Fruit fly (Drosophila melanogaster) whole organism, embryonic: ENCODE results near the gene Jhbp12.

ENCODE experiments used
- ATbp ChIP-seq: fragments of 200-800 bp; sonication (Bioruptor generic); optimal IDR thresholded peaks from 2 replicates; lab custom pipeline; 2017; ENCODE audit warnings: missing biosample characterization, mild to moderate bottlenecking, missing genetic modification characterization, missing genetic modification reagents
- Ada2b ChIP-seq: fragments of 200-800 bp; sonication (Bioruptor generic); IDR thresholded peaks from 2 replicates; pipeline ENCODE4 v1.3.6; 2022; ENCODE audit warnings: missing biosample characterization, missing genetic modification characterization
- BtbVII ChIP-seq: fragments of 200-800 bp; sonication (Bioruptor generic); optimal IDR thresholded peaks from 3 replicates; lab custom pipeline; 2017; ENCODE audit warnings: missing biosample characterization, mild to moderate bottlenecking, missing genetic modification characterization
- CG11398 ChIP-seq: fragments of 200-800 bp; sonication (Bioruptor generic); optimal IDR thresholded peaks from 2 replicates; lab custom pipeline; 2016; ENCODE audit warnings: missing biosample characterization, missing genetic modification characterization
- CG11696 ChIP-seq: fragments of 200-800 bp; sonication (Bioruptor generic); IDR thresholded peaks from 2 replicates; pipeline ENCODE4 v1.3.6; 2022; ENCODE audit warnings: missing biosample characterization, missing genetic modification characterization
- CG12219 ChIP-seq: fragments of 200-800 bp; sonication (Bioruptor generic); optimal IDR thresholded peaks from 3 replicates; lab custom pipeline; 2018; ENCODE audit warnings: missing biosample characterization, mild to moderate bottlenecking, missing genetic modification characterization
- CG12236 ChIP-seq: fragments of 200-800 bp; sonication (Bioruptor generic); optimal IDR thresholded peaks from 2 replicates; lab custom pipeline; 2016; ENCODE audit warnings: missing biosample characterization, missing genetic modification characterization
- CG1529 ChIP-seq: fragments of 200-800 bp; sonication (Bioruptor generic); optimal IDR thresholded peaks from 3 replicates; lab custom pipeline; 2018; ENCODE audit warnings: missing biosample characterization, missing genetic modification characterization
- CG17328 ChIP-seq: fragments of 200-800 bp; sonication (Bioruptor generic); IDR thresholded peaks from 2 replicates; pipeline ENCODE4 v1.3.6; 2022; ENCODE audit warnings: missing biosample characterization, missing genetic modification characterization
- CG17912 ChIP-seq: fragments of 200-800 bp; sonication (Bioruptor generic); optimal IDR thresholded peaks from 2 replicates; lab custom pipeline; 2018; ENCODE audit warnings: missing biosample characterization, mild to moderate bottlenecking, missing genetic modification characterization
- CG4424 ChIP-seq: fragments of 200-800 bp; sonication (Bioruptor generic); optimal IDR thresholded peaks from 3 replicates; lab custom pipeline; 2016; ENCODE audit warnings: missing biosample characterization, missing genetic modification characterization
- CG4730 ChIP-seq: fragments of 200-800 bp; sonication (Bioruptor generic); IDR thresholded peaks from 2 replicates; pipeline ENCODE4 v1.3.6; 2022; ENCODE audit warnings: missing biosample characterization, missing genetic modification characterization
- CG6175 ChIP-seq: fragments of 200-800 bp; sonication (Bioruptor generic); IDR thresholded peaks from 3 replicates; pipeline ENCODE4 v1.3.6; 2022; ENCODE audit warnings: missing biosample characterization, missing genetic modification characterization
- CG6765 ChIP-seq: fragments of 200-800 bp; sonication (Bioruptor generic); optimal IDR thresholded peaks from 3 replicates; lab custom pipeline; 2017; ENCODE audit warnings: missing biosample characterization, mild to moderate bottlenecking, missing genetic modification characterization
- CG8388 ChIP-seq: fragments of 200-800 bp; sonication (Bioruptor generic); optimal IDR thresholded peaks from 2 replicates; lab custom pipeline; 2019; ENCODE audit warnings: missing biosample characterization, mild to moderate bottlenecking, missing genetic modification characterization, moderate library complexity
- Camta ChIP-seq: fragments of 200-800 bp; sonication (Bioruptor generic); optimal IDR thresholded peaks from 2 replicates; lab custom pipeline; 2016; ENCODE audit warnings: missing biosample characterization, missing genetic modification characterization
- Chrac-16 ChIP-seq: fragments of 200-800 bp; sonication (Bioruptor generic); optimal IDR thresholded peaks from 3 replicates; lab custom pipeline; 2016; ENCODE audit warnings: missing biosample characterization, missing genetic modification characterization
- D ChIP-seq, 2 experiments: fragments of 200-800 bp in 1 of 2; fragments of >200 bp in 1 of 2; sonication (Bioruptor generic) in 1 of 2; optimal IDR thresholded peaks; 2 replicates in 1 of 2; 3 replicates in 1 of 2; lab custom pipeline; 2017; ENCODE audit warnings: mild to moderate bottlenecking in 1 of 2, missing biosample characterization in 1 of 2, missing genetic modification characterization in 1 of 2, missing genetic modification reagents in 1 of 2
- Dll ChIP-seq: fragments of 200-800 bp; sonication (Bioruptor generic); IDR thresholded peaks from 4 replicates; pipeline ENCODE4 v1.3.6; 2022; ENCODE audit warnings: missing biosample characterization, missing genetic modification characterization; ENCODE audit not compliant: partially characterized antibody
- Dp ChIP-seq: fragments of 200-800 bp; sonication (Bioruptor generic); optimal IDR thresholded peaks from 2 replicates; lab custom pipeline; 2018; ENCODE audit warnings: missing biosample characterization, mild to moderate bottlenecking, missing genetic modification characterization, moderate library complexity
- Elba2 ChIP-seq: fragments of 200-800 bp; sonication (Bioruptor generic); optimal IDR thresholded peaks from 3 replicates; lab custom pipeline; 2016; ENCODE audit warnings: missing biosample characterization, missing genetic modification characterization
- Hr3 ChIP-seq: fragments of 200-800 bp; sonication (Bioruptor generic); optimal IDR thresholded peaks from 3 replicates; lab custom pipeline; 2016; ENCODE audit warnings: missing biosample characterization, missing genetic modification characterization
- Hr39 ChIP-seq: fragments of >200 bp; optimal IDR thresholded peaks from 2 replicates; lab custom pipeline; 2017
- Lim3 ChIP-seq: fragments of 200-800 bp; sonication (Bioruptor generic); IDR thresholded peaks from 2 replicates; pipeline ENCODE4 v1.3.6; 2022; ENCODE audit warnings: missing biosample characterization, missing genetic modification characterization
- MTF-1 ChIP-seq: fragments of 200-800 bp; sonication (Bioruptor generic); optimal IDR thresholded peaks from 2 replicates; lab custom pipeline; 2018; ENCODE audit warnings: missing biosample characterization, mild to moderate bottlenecking, missing genetic modification characterization, borderline replicate concordance
- Mrtf ChIP-seq: fragments of 200-800 bp; sonication (Bioruptor generic); IDR thresholded peaks from 3 replicates; pipeline ENCODE4 v1.3.6; 2022; ENCODE audit warnings: missing biosample characterization, missing genetic modification characterization
- NK7.1 ChIP-seq: fragments of 200-800 bp; sonication (Bioruptor generic); optimal IDR thresholded peaks from 3 replicates; lab custom pipeline; 2016; ENCODE audit warnings: missing biosample characterization, missing genetic modification characterization
- Poxn ChIP-seq: fragments of 200-800 bp; sonication (Bioruptor generic); IDR thresholded peaks from 2 replicates; pipeline ENCODE4 v1.3.6; 2022; ENCODE audit warnings: missing biosample characterization, missing genetic modification characterization
- Rfx ChIP-seq: fragments of 200-800 bp; sonication (Bioruptor generic); IDR thresholded peaks from 2 replicates; pipeline ENCODE4 v1.3.6; 2022; ENCODE audit warnings: missing biosample characterization, missing genetic modification characterization
- Trl ChIP-seq, 3 experiments: fragments of >200 bp in 2 of 3; fragments of 200-800 bp in 1 of 3; sonication (Bioruptor generic) in 1 of 3; optimal IDR thresholded peaks; 2 replicates in 1 of 3; 3 replicates in 2 of 3; lab custom pipeline; 2016 to 2017; ENCODE audit warnings: missing biosample characterization in 1 of 3, missing genetic modification characterization in 1 of 3
- Xrp1 ChIP-seq: fragments of 200-800 bp; sonication (Bioruptor generic); IDR thresholded peaks from 2 replicates; pipeline ENCODE4 v1.3.6; 2022; ENCODE audit warnings: missing biosample characterization, missing genetic modification characterization
- abd-A ChIP-seq: fragments of 200-800 bp; sonication (Bioruptor generic); optimal IDR thresholded peaks from 3 replicates; lab custom pipeline; 2019; ENCODE audit warnings: missing biosample characterization, mild to moderate bottlenecking, missing genetic modification characterization, moderate library complexity
- ato ChIP-seq: fragments of 200-800 bp; sonication (Bioruptor generic); IDR thresholded peaks from 2 replicates; pipeline ENCODE4 v1.3.6; 2022; ENCODE audit warnings: missing biosample characterization, missing genetic modification characterization; ENCODE audit not compliant: partially characterized antibody
- bbx ChIP-seq: fragments of 200-800 bp; sonication (Bioruptor generic); IDR thresholded peaks from 2 replicates; pipeline ENCODE4 v1.3.6; 2022; ENCODE audit warnings: missing biosample characterization, missing genetic modification characterization; ENCODE audit not compliant: partially characterized antibody
- bowl ChIP-seq: fragments of 200-800 bp; sonication (Bioruptor generic); IDR thresholded peaks from 2 replicates; pipeline ENCODE4 v1.3.6; 2022; ENCODE audit warnings: missing biosample characterization, missing genetic modification characterization
- chn ChIP-seq: fragments of 200-800 bp; sonication (Bioruptor generic); optimal IDR thresholded peaks from 2 replicates; lab custom pipeline; 2016; ENCODE audit warnings: missing biosample characterization, missing genetic modification characterization
- ci ChIP-seq: fragments of 200-800 bp; sonication (Bioruptor generic); IDR thresholded peaks from 3 replicates; pipeline ENCODE4 v1.3.6; 2022; ENCODE audit warnings: missing biosample characterization, missing genetic modification characterization
- dpn ChIP-seq, 2 experiments: fragments of 200-800 bp; sonication (Bioruptor generic); optimal IDR thresholded peaks; 3 replicates each; lab custom pipeline; 2016; ENCODE audit warnings: missing biosample characterization in 2 of 2, missing genetic modification characterization in 2 of 2
- eyg ChIP-seq: fragments of 200-800 bp; sonication (Bioruptor generic); optimal IDR thresholded peaks from 3 replicates; lab custom pipeline; 2016; ENCODE audit warnings: missing biosample characterization, missing genetic modification characterization
- fru ChIP-seq: fragments of >200 bp; optimal IDR thresholded peaks from 2 replicates; lab custom pipeline; 2017
- her ChIP-seq: fragments of 200-800 bp; sonication (Bioruptor generic); optimal IDR thresholded peaks from 2 replicates; lab custom pipeline; 2016; ENCODE audit warnings: missing biosample characterization, missing genetic modification characterization
- jumu ChIP-seq: fragments of 200-800 bp; sonication (Bioruptor generic); optimal IDR thresholded peaks from 3 replicates; lab custom pipeline; 2016; ENCODE audit warnings: missing biosample characterization, missing genetic modification characterization
- ken ChIP-seq: fragments of 200-800 bp; sonication (Bioruptor generic); IDR thresholded peaks from 3 replicates; pipeline ENCODE4 v1.3.6; 2022; ENCODE audit warnings: missing biosample characterization, missing genetic modification characterization
- lov ChIP-seq, 2 experiments: fragments of 200-800 bp in 1 of 2; fragments of >200 bp in 1 of 2; sonication (Bioruptor generic) in 1 of 2; IDR thresholded peaks in 1 of 2; optimal IDR thresholded peaks in 1 of 2; 2 replicates in 1 of 2; 3 replicates in 1 of 2; pipeline versions ENCODE4 v1.3.6 to Lab custom; 2017 to 2022; ENCODE audit warnings: missing biosample characterization in 1 of 2, missing genetic modification characterization in 1 of 2
- schlank ChIP-seq: fragments of 200-800 bp; sonication (Bioruptor generic); optimal IDR thresholded peaks from 2 replicates; lab custom pipeline; 2018; ENCODE audit warnings: missing biosample characterization, mild to moderate bottlenecking, missing genetic modification characterization
- sens ChIP-seq: fragments of 200-800 bp; sonication (Bioruptor generic); peaks from one replicate; lab custom pipeline; 2016; ENCODE audit warnings: missing biosample characterization, missing genetic modification characterization
- unpg ChIP-seq: fragments of 200-800 bp; sonication (Bioruptor generic); optimal IDR thresholded peaks from 3 replicates; lab custom pipeline; 2018; ENCODE audit warnings: missing biosample characterization, mild to moderate bottlenecking, missing genetic modification characterization, moderate library complexity
- vfl ChIP-seq: fragments of 200-800 bp; sonication (Bioruptor generic); optimal IDR thresholded peaks from 2 replicates; lab custom pipeline; 2016; ENCODE audit warnings: missing biosample characterization, missing genetic modification characterization
- zen ChIP-seq: fragments of 200-800 bp; sonication (Bioruptor generic); optimal IDR thresholded peaks from 3 replicates; lab custom pipeline; 2018; ENCODE audit warnings: missing biosample characterization, mild to moderate bottlenecking, missing genetic modification characterization, moderate library complexity
- zf30C ChIP-seq: fragments of 200-800 bp; sonication (Bioruptor generic); optimal IDR thresholded peaks from 3 replicates; lab custom pipeline; 2018; ENCODE audit warnings: missing biosample characterization, mild to moderate bottlenecking, missing genetic modification characterization

Gene Jhbp12

DNA sequence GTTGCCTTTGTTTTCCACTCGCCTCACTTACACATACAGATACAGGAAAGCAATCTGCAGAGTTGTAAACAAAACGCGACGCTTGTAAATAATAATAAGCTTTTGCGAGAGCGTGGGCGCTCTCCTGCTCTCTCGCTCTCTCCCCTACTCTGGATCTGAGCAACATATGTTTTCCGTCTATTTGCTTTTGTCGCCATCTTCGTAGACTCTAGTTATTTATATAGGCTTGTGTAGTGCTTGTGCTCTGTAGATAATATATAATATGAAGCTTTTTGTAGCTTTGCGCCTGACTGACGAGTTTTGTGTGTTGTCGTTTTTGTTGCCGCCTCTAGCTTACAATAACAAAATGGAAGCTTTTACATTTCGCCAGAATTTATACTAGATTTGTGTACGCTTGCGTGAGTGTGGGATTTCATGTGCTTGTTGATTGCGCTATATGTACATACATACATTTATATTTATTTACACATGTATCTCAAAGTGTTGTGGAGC lies 41.2 kb downstream of the Jhbp12 start:
- no peak for TF ChIP-seq Mrtf
- no peak for TF ChIP-seq jumu (GFP tag; lab: Kevin White, UChicago)
- no peak for TF ChIP-seq Hr3 (GFP tag; lab: Kevin White, UChicago)
- no peak for TF ChIP-seq Hr39 (lab: Kevin White, UChicago)
- TF ChIP-seq NK7.1 (GFP tag; lab: Kevin White, UChicago) = no peak
- TF ChIP-seq ato (GFP tag; lab: Robert Waterston, UW) = no peak
- peak; percentile 75 for TF ChIP-seq MTF-1 (GFP tag; lab: Kevin White, UChicago)
- peak; percentile 37 for TF ChIP-seq CG17912
- no peak for TF ChIP-seq fru
- TF ChIP-seq Elba2 (GFP tag; lab: Kevin White, UChicago) = no peak
- TF ChIP-seq ken (GFP tag; lab: Robert Waterston, UW) = no peak
- TF ChIP-seq Xrp1 (GFP tag; lab: Robert Waterston, UW) = no peak; the same call in none of the 2 replicates
- TF ChIP-seq abd-A = peak; percentile 99
- peak; percentile 8 for TF ChIP-seq Dp
- no peak for TF ChIP-seq eyg (GFP tag; lab: Kevin White, UChicago)
- peak; percentile 91 to 100 for TF ChIP-seq Trl (optimal IDR thresholded peaks at IDR 0.05; lab: Kevin White, UChicago)
- TF ChIP-seq Trl (GFP tag; optimal IDR thresholded peaks at IDR 0.05; lab: Kevin White, UChicago) = peak; percentile 68
- no peak for TF ChIP-seq bbx (GFP tag; lab: Robert Waterston, UW)
- TF ChIP-seq Poxn (GFP tag; lab: Robert Waterston, UW) = no peak
- peak; percentile 41 for TF ChIP-seq zf30C (GFP tag; lab: Kevin White, UChicago)
- TF ChIP-seq ci (GFP tag; lab: Robert Waterston, UW) = peak; percentile 85
- TF ChIP-seq Dll (GFP tag; lab: Robert Waterston, UW) = no peak; the same call in 3 of the 4 replicates
- peak; percentile 48 for TF ChIP-seq unpg (GFP tag; lab: Kevin White, UChicago)
- TF ChIP-seq CG4730 (GFP tag; lab: Robert Waterston, UW) = no peak; the same call in 1 of the 2 replicates
- no peak for TF ChIP-seq D (optimal IDR thresholded peaks at IDR 0.05; lab: Kevin White, UChicago)
- peak; percentile 24 for TF ChIP-seq D (GFP tag; optimal IDR thresholded peaks at IDR 0.05; lab: Kevin White, UChicago)
- TF ChIP-seq CG11696 = no peak
- no peak for TF ChIP-seq dpn (GFP tag; optimal IDR thresholded peaks at IDR 0.05; lab: Kevin White, UChicago)
- no peak for TF ChIP-seq lov (optimal IDR thresholded peaks at IDR 0.05; lab: Kevin White, UChicago)
- TF ChIP-seq lov (GFP tag; IDR thresholded peaks at IDR 0.05; lab: Robert Waterston, UW) = 0 out of 3 replicates have a peak, but pooled peaks have one; percentile 74
- peak; percentile 91 for TF ChIP-seq sens (GFP tag; lab: Kevin White, UChicago)
- peak; percentile 42 for TF ChIP-seq CG11398 (GFP tag; lab: Kevin White, UChicago)
- peak; percentile 32 for TF ChIP-seq Camta (GFP tag; lab: Kevin White, UChicago)
- TF ChIP-seq CG12219 (GFP tag; lab: Kevin White, UChicago) = peak; percentile 30
- TF ChIP-seq CG8388 (GFP tag; lab: Kevin White, UChicago) = no peak
- peak; percentile 69 for TF ChIP-seq CG6765 (GFP tag; lab: Kevin White, UChicago)
- TF ChIP-seq Lim3 = no peak
- TF ChIP-seq vfl (GFP tag; lab: Kevin White, UChicago) = no peak
- no peak for TF ChIP-seq Ada2b
- TF ChIP-seq Rfx (GFP tag; lab: Robert Waterston, UW) = peak; percentile 49; the same call in 1 of the 2 replicates
- peak; percentile 24 for TF ChIP-seq CG4424
- no peak for TF ChIP-seq Chrac-16 (GFP tag; lab: Kevin White, UChicago)
- no peak for TF ChIP-seq chn (GFP tag; lab: Kevin White, UChicago)
- TF ChIP-seq bowl = no peak
- peak; percentile 84 for TF ChIP-seq BtbVII (GFP tag; lab: Kevin White, UChicago)
- TF ChIP-seq her (GFP tag; lab: Kevin White, UChicago) = no peak
- no peak for TF ChIP-seq CG6175
- TF ChIP-seq CG17328 (GFP tag; lab: Robert Waterston, UW) = peak; percentile 33; the same call in 1 of the 2 replicates
- TF ChIP-seq CG1529 (GFP tag; lab: Kevin White, UChicago) = peak; percentile 74
- peak; percentile 42 for TF ChIP-seq CG12236 (GFP tag; lab: Kevin White, UChicago)
- TF ChIP-seq ATbp (GFP tag; lab: Kevin White, UChicago) = peak; percentile 86
- TF ChIP-seq schlank (tag; lab: Kevin White, UChicago) = no peak
- no peak for TF ChIP-seq zen (tag; lab: Kevin White, UChicago)
